Fruit fly (Drosophila melanogaster) whole organism, embryonic: ENCODE data around the gene alphaTub84B.

Experiments used
- Aef1 ChIP-seq: fragments of 200-800 bp; sonication (Bioruptor generic); IDR thresholded peaks from 3 replicates; pipeline ENCODE4 v1.3.6; 2022; ENCODE audit warnings: missing biosample characterization, missing genetic modification characterization
- B-H2 ChIP-seq: fragments of 200-800 bp; sonication (Bioruptor generic); optimal IDR thresholded peaks from 2 replicates; lab custom pipeline; 2018; ENCODE audit warnings: missing biosample characterization, mild to moderate bottlenecking, missing genetic modification characterization
- C15 ChIP-seq: fragments of 200-800 bp; sonication (Bioruptor generic); IDR thresholded peaks from 3 replicates; pipeline ENCODE4 v1.3.6; 2022; ENCODE audit warnings: missing biosample characterization, missing genetic modification characterization
- CG1024 ChIP-seq: fragments of 200-800 bp; sonication (Bioruptor generic); IDR thresholded peaks from 2 replicates; pipeline ENCODE4 v1.3.6; 2022; ENCODE audit warnings: missing biosample characterization, missing genetic modification characterization
- CG10267 ChIP-seq: fragments of 200-800 bp; sonication (Bioruptor generic); optimal IDR thresholded peaks from 2 replicates; lab custom pipeline; 2018; ENCODE audit warnings: missing biosample characterization, mild to moderate bottlenecking, missing genetic modification characterization, moderate library complexity
- CG10321 ChIP-seq: fragments of 200-800 bp; sonication (Bioruptor generic); IDR thresholded peaks from 2 replicates; pipeline ENCODE4 v1.3.6; 2022; ENCODE audit warnings: missing biosample characterization, missing genetic modification characterization
- CG11093 ChIP-seq: fragments of 200-800 bp; sonication (Bioruptor generic); IDR thresholded peaks from 3 replicates; pipeline ENCODE4 v1.3.6; 2022; ENCODE audit warnings: missing biosample characterization, missing genetic modification characterization
- CG15479 ChIP-seq: fragments of 200-800 bp; sonication (Bioruptor generic); optimal IDR thresholded peaks from 3 replicates; lab custom pipeline; 2019; ENCODE audit warnings: missing biosample characterization, mild to moderate bottlenecking, missing genetic modification characterization, moderate library complexity
- CG17359 ChIP-seq: fragments of 200-800 bp; sonication (Bioruptor generic); optimal IDR thresholded peaks from 3 replicates; lab custom pipeline; 2018; ENCODE audit warnings: missing biosample characterization, mild to moderate bottlenecking, missing genetic modification characterization, moderate library complexity
- CG18619 ChIP-seq: fragments of 200-800 bp; sonication (Bioruptor generic); optimal IDR thresholded peaks from 3 replicates; lab custom pipeline; 2017; ENCODE audit warnings: missing biosample characterization, mild to moderate bottlenecking, missing genetic modification characterization
- CG33557 ChIP-seq: fragments of 200-800 bp; sonication (Bioruptor generic); optimal IDR thresholded peaks from 2 replicates; lab custom pipeline; 2019; ENCODE audit warnings: missing biosample characterization, mild to moderate bottlenecking, missing genetic modification characterization, moderate library complexity
- CG34224 ChIP-seq: fragments of 200-800 bp; sonication (Bioruptor generic); IDR thresholded peaks from 3 replicates; pipeline ENCODE4 v1.3.6; 2022; ENCODE audit warnings: missing biosample characterization, missing genetic modification characterization; ENCODE audit not compliant: partially characterized antibody
- CG5953 ChIP-seq: fragments of 200-800 bp; sonication (Bioruptor generic); IDR thresholded peaks from 2 replicates; pipeline ENCODE4 v1.3.6; 2022; ENCODE audit warnings: missing biosample characterization, missing genetic modification characterization
- CG6175 ChIP-seq: fragments of 200-800 bp; sonication (Bioruptor generic); IDR thresholded peaks from 3 replicates; pipeline ENCODE4 v1.3.6; 2022; ENCODE audit warnings: missing biosample characterization, missing genetic modification characterization
- CG6654 ChIP-seq: fragments of 200-800 bp; sonication (Bioruptor generic); optimal IDR thresholded peaks from 2 replicates; lab custom pipeline; 2017; ENCODE audit warnings: missing biosample characterization, mild to moderate bottlenecking, missing genetic modification characterization
- CG7786 ChIP-seq: fragments of 200-800 bp; sonication (Bioruptor generic); optimal IDR thresholded peaks from 2 replicates; lab custom pipeline; 2016; ENCODE audit warnings: missing biosample characterization, missing genetic modification characterization
- CG8089 ChIP-seq: fragments of 200-800 bp; sonication (Bioruptor generic); optimal IDR thresholded peaks from 3 replicates; lab custom pipeline; 2016; ENCODE audit warnings: missing biosample characterization, missing genetic modification characterization
- CG8765 ChIP-seq: fragments of 200-800 bp; sonication (Bioruptor generic); IDR thresholded peaks from 2 replicates; pipeline ENCODE4 v1.3.6; 2022; ENCODE audit warnings: missing biosample characterization, missing genetic modification characterization
- Chrac-16 ChIP-seq: fragments of 200-800 bp; sonication (Bioruptor generic); optimal IDR thresholded peaks from 3 replicates; lab custom pipeline; 2016; ENCODE audit warnings: missing biosample characterization, missing genetic modification characterization
- HLH4C ChIP-seq: fragments of 200-800 bp; sonication (Bioruptor generic); IDR thresholded peaks from 3 replicates; pipeline ENCODE4 v1.3.6; 2022; ENCODE audit warnings: missing biosample characterization, missing genetic modification characterization; ENCODE audit not compliant: partially characterized antibody
- HLH54F ChIP-seq: fragments of 200-800 bp; sonication (Bioruptor generic); optimal IDR thresholded peaks from 3 replicates; lab custom pipeline; 2016; ENCODE audit warnings: missing biosample characterization, missing genetic modification characterization
- HmgD ChIP-seq: fragments of 200-800 bp; sonication (Bioruptor generic); optimal IDR thresholded peaks from 3 replicates; lab custom pipeline; 2016; ENCODE audit warnings: missing biosample characterization, missing genetic modification characterization
- MTF-1 ChIP-seq: fragments of 200-800 bp; sonication (Bioruptor generic); optimal IDR thresholded peaks from 2 replicates; lab custom pipeline; 2018; ENCODE audit warnings: missing biosample characterization, mild to moderate bottlenecking, missing genetic modification characterization, borderline replicate concordance
- NC2β ChIP-seq: fragments of 200-800 bp; sonication (Bioruptor generic); optimal IDR thresholded peaks from 2 replicates; lab custom pipeline; 2016; ENCODE audit warnings: missing biosample characterization, missing genetic modification characterization
- Nf-YC ChIP-seq: fragments of 200-800 bp; optimal IDR thresholded peaks from 3 replicates; lab custom pipeline; 2019; ENCODE audit warnings: missing biosample characterization, mild to moderate bottlenecking, missing genetic modification characterization, moderate library complexity
- Poxn ChIP-seq: fragments of 200-800 bp; sonication (Bioruptor generic); IDR thresholded peaks from 2 replicates; pipeline ENCODE4 v1.3.6; 2022; ENCODE audit warnings: missing biosample characterization, missing genetic modification characterization
- Side ChIP-seq: fragments of 200-800 bp; sonication (Bioruptor generic); optimal IDR thresholded peaks from 2 replicates; lab custom pipeline; 2016; ENCODE audit warnings: missing biosample characterization, missing genetic modification characterization
- Stat92E ChIP-seq, 3 experiments: fragments of >200 bp in 2 of 3; fragments of 200-800 bp in 1 of 3; sonication (Bioruptor generic) in 1 of 3; optimal IDR thresholded peaks; 2 replicates each; lab custom pipeline; 2017 to 2019; ENCODE audit warnings: missing biosample characterization in 3 of 3, missing genetic modification characterization in 3 of 3, mild to moderate bottlenecking in 1 of 3, moderate library complexity in 1 of 3
- ase ChIP-seq: fragments of 200-800 bp; sonication (Bioruptor generic); IDR thresholded peaks from 3 replicates; pipeline ENCODE4 v1.3.6; 2022; ENCODE audit warnings: missing biosample characterization, missing genetic modification characterization
- bbx ChIP-seq: fragments of 200-800 bp; sonication (Bioruptor generic); IDR thresholded peaks from 2 replicates; pipeline ENCODE4 v1.3.6; 2022; ENCODE audit warnings: missing biosample characterization, missing genetic modification characterization; ENCODE audit not compliant: partially characterized antibody
- bigmax ChIP-seq: fragments of 200-800 bp; sonication (Bioruptor generic); optimal IDR thresholded peaks from 2 replicates; lab custom pipeline; 2018; ENCODE audit warnings: missing biosample characterization, mild to moderate bottlenecking, missing genetic modification characterization
- chinmo ChIP-seq: fragments of 200-800 bp; sonication (Bioruptor generic); IDR thresholded peaks from 4 replicates; pipeline ENCODE4 v1.3.6; 2022; ENCODE audit warnings: missing biosample characterization, missing genetic modification characterization; ENCODE audit not compliant: partially characterized antibody
- chm ChIP-seq: fragments of 200-800 bp; sonication (Bioruptor generic); IDR thresholded peaks from 2 replicates; pipeline ENCODE4 v1.3.6; 2022; ENCODE audit warnings: missing biosample characterization, missing genetic modification characterization
- crp ChIP-seq, 2 experiments: fragments of 200-800 bp; sonication (Bioruptor generic); optimal IDR thresholded peaks; 2 replicates in 1 of 2; 3 replicates in 1 of 2; lab custom pipeline; 2017; ENCODE audit warnings: missing biosample characterization in 2 of 2, missing genetic modification characterization in 2 of 2, mild to moderate bottlenecking in 1 of 2, moderate library complexity in 1 of 2
- cwo ChIP-seq: fragments of 200-800 bp; sonication (Bioruptor generic); optimal IDR thresholded peaks from 3 replicates; lab custom pipeline; 2017; ENCODE audit warnings: missing biosample characterization, missing genetic modification characterization, mild to moderate bottlenecking, moderate library complexity, missing genetic modification reagents
- emc ChIP-seq: fragments of 200-800 bp; sonication (Bioruptor generic); optimal IDR thresholded peaks from 2 replicates; lab custom pipeline; 2016; ENCODE audit warnings: missing biosample characterization, missing genetic modification characterization
- ems ChIP-seq: fragments of 200-800 bp; sonication (Bioruptor generic); optimal IDR thresholded peaks from 3 replicates; lab custom pipeline; 2016; ENCODE audit warnings: missing biosample characterization, missing genetic modification characterization
- esg ChIP-seq: fragments of 200-800 bp; sonication (Bioruptor generic); conservative IDR thresholded peaks from 2 replicates; pipeline ENCODE4 v1.3.6; 2022; ENCODE audit warnings: missing biosample characterization, missing genetic modification characterization
- exex ChIP-seq: fragments of 200-800 bp; sonication (Bioruptor generic); optimal IDR thresholded peaks from 4 replicates; lab custom pipeline; 2018; ENCODE audit warnings: missing biosample characterization, mild to moderate bottlenecking, missing genetic modification characterization, moderate library complexity
- maf-S ChIP-seq: fragments of 200-800 bp; sonication (Bioruptor generic); optimal IDR thresholded peaks from 2 replicates; lab custom pipeline; 2016; ENCODE audit warnings: missing biosample characterization, missing genetic modification characterization
- org-1 ChIP-seq: fragments of 200-800 bp; sonication (Bioruptor generic); optimal IDR thresholded peaks from 2 replicates; lab custom pipeline; 2017; ENCODE audit warnings: missing biosample characterization, missing genetic modification characterization
- pan ChIP-seq, 4 experiments: fragments of >200 bp in 3 of 4; fragments of 200-800 bp in 1 of 4; sonication (Bioruptor generic) in 1 of 4; optimal IDR thresholded peaks in 3 of 4; IDR thresholded peaks in 1 of 4; 2 replicates each; pipeline versions ENCODE4 v1.3.6 to Lab custom; 2017 to 2022; ENCODE audit warnings: missing biosample characterization in 2 of 4, missing genetic modification characterization in 2 of 4, mixed read lengths in 1 of 4
- pita ChIP-seq: fragments of 200-800 bp; sonication (Bioruptor generic); optimal IDR thresholded peaks from 2 replicates; lab custom pipeline; 2017; ENCODE audit warnings: missing biosample characterization, mild to moderate bottlenecking, missing genetic modification characterization
- pros ChIP-seq: fragments of 200-800 bp; sonication (Bioruptor generic); optimal IDR thresholded peaks from 3 replicates; lab custom pipeline; 2019; ENCODE audit warnings: missing biosample characterization, mild to moderate bottlenecking, missing genetic modification characterization, moderate library complexity
- repo ChIP-seq: fragments of 200-800 bp; sonication (Bioruptor generic); optimal IDR thresholded peaks from 2 replicates; lab custom pipeline; 2016; ENCODE audit warnings: missing biosample characterization, missing genetic modification characterization
- sd ChIP-seq: fragments of 200-800 bp; sonication (Bioruptor generic); optimal IDR thresholded peaks from 3 replicates; lab custom pipeline; 2018; ENCODE audit warnings: missing biosample characterization, mild to moderate bottlenecking, missing genetic modification characterization, moderate library complexity
- stc ChIP-seq: fragments of 200-800 bp; sonication (Bioruptor generic); IDR thresholded peaks from 2 replicates; pipeline ENCODE4 v1.3.6; 2022; ENCODE audit warnings: missing biosample characterization, missing genetic modification characterization
- tio ChIP-seq: fragments of 200-800 bp; sonication (Bioruptor generic); optimal IDR thresholded peaks from 2 replicates; lab custom pipeline; 2017; ENCODE audit warnings: missing biosample characterization, missing genetic modification characterization, inconsistent platforms
- tll ChIP-seq, 2 experiments: fragments of 200-800 bp in 1 of 2; fragments of >200 bp in 1 of 2; sonication (Bioruptor generic) in 1 of 2; optimal IDR thresholded peaks; 2 replicates each; lab custom pipeline; 2017 to 2019; ENCODE audit warnings: missing biosample characterization in 2 of 2, missing genetic modification characterization in 2 of 2, mild to moderate bottlenecking in 1 of 2, moderate library complexity in 1 of 2
- toy ChIP-seq: fragments of 200-800 bp; sonication (Bioruptor generic); IDR thresholded peaks from 2 replicates; pipeline ENCODE4 v1.3.6; 2022; ENCODE audit warnings: missing biosample characterization, missing genetic modification characterization

Gene alphaTub84B

dm6 chr3R:7123699-7124098, 37.3 kb downstream of the alphaTub84B start (continued):
- no peak for TF ChIP-seq CG34224 (GFP tag; lab: Robert Waterston, UW)
- TF ChIP-seq CG17359 (tag; lab: Kevin White, UChicago) = no peak
- TF ChIP-seq Poxn (GFP tag; lab: Robert Waterston, UW) = no peak
- no peak for TF ChIP-seq org-1 (GFP tag; lab: Kevin White, UChicago)
- TF ChIP-seq HLH4C (GFP tag; lab: Robert Waterston, UW) = no peak
- TF ChIP-seq Side (GFP tag; lab: Kevin White, UChicago) = no peak
- no peak for TF ChIP-seq bigmax (GFP tag; lab: Kevin White, UChicago)
- no peak for TF ChIP-seq MTF-1 (GFP tag; lab: Kevin White, UChicago)
- TF ChIP-seq esg = no peak
- TF ChIP-seq CG6654 = no peak
- TF ChIP-seq chm (GFP tag; lab: Robert Waterston, UW) = peak; percentile 55
- no peak for TF ChIP-seq tio (GFP tag; lab: Kevin White, UChicago)
- no peak for TF ChIP-seq repo (GFP tag; lab: Kevin White, UChicago)
- TF ChIP-seq exex (tag; lab: Kevin White, UChicago) = no peak
- no peak for TF ChIP-seq pan (optimal IDR thresholded peaks at IDR 0.05; lab: Kevin White, UChicago)
- TF ChIP-seq pan (GFP tag; optimal IDR thresholded peaks at IDR 0.05 in 1 of 2, IDR thresholded peaks at IDR 0.05 in 1 of 2) = no peak
- TF ChIP-seq sd = peak; percentile 82
- no peak for TF ChIP-seq toy
- no peak for TF ChIP-seq B-H2 (GFP tag; lab: Kevin White, UChicago)
- TF ChIP-seq CG10267 = no peak
- TF ChIP-seq Aef1 (GFP tag; lab: Robert Waterston, UW) = peak; percentile 77
- TF ChIP-seq CG1024 (GFP tag; lab: Robert Waterston, UW) = no peak
- peak; percentile 90 for TF ChIP-seq chinmo (GFP tag; lab: Robert Waterston, UW)
- TF ChIP-seq CG15479 (GFP tag; lab: Kevin White, UChicago) = peak; percentile 88
- no peak for TF ChIP-seq HLH54F (GFP tag; lab: Kevin White, UChicago)
- no peak for TF ChIP-seq tll (GFP tag; optimal IDR thresholded peaks at IDR 0.05; lab: Kevin White, UChicago)
- no peak for TF ChIP-seq NC2β (GFP tag; lab: Kevin White, UChicago)
- no peak for TF ChIP-seq Stat92E (GFP tag; optimal IDR thresholded peaks at IDR 0.05; lab: Kevin White, UChicago)
- TF ChIP-seq emc (GFP tag; lab: Kevin White, UChicago) = no peak
- TF ChIP-seq CG8765 (GFP tag; lab: Robert Waterston, UW) = no peak
- no peak for TF ChIP-seq CG18619
- peak; percentile 95 for TF ChIP-seq CG10321 (GFP tag; lab: Robert Waterston, UW)
- TF ChIP-seq crp (GFP tag; optimal IDR thresholded peaks at IDR 0.05; lab: Kevin White, UChicago) = no peak
- TF ChIP-seq CG5953 (GFP tag; lab: Robert Waterston, UW) = no peak
- TF ChIP-seq CG11093 (GFP tag; lab: Robert Waterston, UW) = no peak
- TF ChIP-seq maf-S = no peak
- no peak for TF ChIP-seq Chrac-16 (GFP tag; lab: Kevin White, UChicago)
- peak; percentile 72 for TF ChIP-seq HmgD
- no peak for TF ChIP-seq CG8089
- no peak for TF ChIP-seq CG6175 (GFP tag; lab: Robert Waterston, UW)
- no peak for TF ChIP-seq Nf-YC
- TF ChIP-seq C15 (GFP tag; lab: Robert Waterston, UW) = no peak
- TF ChIP-seq pros (GFP tag; lab: Kevin White, UChicago) = peak; percentile 35
- TF ChIP-seq pita (GFP tag; lab: Kevin White, UChicago) = no peak
- TF ChIP-seq ase (GFP tag; lab: Robert Waterston, UW) = no peak
- TF ChIP-seq bbx (GFP tag; lab: Robert Waterston, UW) = peak; percentile 8; the same call in 1 of the 2 replicates
- TF ChIP-seq cwo = no peak
- no peak for TF ChIP-seq CG33557 (GFP tag; lab: Kevin White, UChicago)
- no peak for TF ChIP-seq ems (GFP tag; lab: Kevin White, UChicago)
- no peak for TF ChIP-seq CG7786
- no peak for TF ChIP-seq stc
